Fruit fly (Drosophila melanogaster) whole organism, embryonic: Measurements from ENCODE around the gene Myo95E.

Experiments used
- Atf3 ChIP-seq: fragments of 200-800 bp; sonication (Bioruptor generic); optimal IDR thresholded peaks from 3 replicates; lab custom pipeline; 2016; ENCODE audit warnings: missing biosample characterization, missing genetic modification characterization
- Blimp-1 ChIP-seq: fragments of 200-800 bp; sonication (Bioruptor generic); optimal IDR thresholded peaks from 3 replicates; lab custom pipeline; 2018; ENCODE audit warnings: missing biosample characterization, missing genetic modification characterization, mild to moderate bottlenecking, moderate library complexity, missing genetic modification reagents
- C15 ChIP-seq: fragments of 200-800 bp; sonication (Bioruptor generic); IDR thresholded peaks from 3 replicates; pipeline ENCODE4 v1.3.6; 2022; ENCODE audit warnings: missing biosample characterization, missing genetic modification characterization
- CG10654 ChIP-seq: fragments of 200-800 bp; sonication (Bioruptor generic); optimal IDR thresholded peaks from 2 replicates; lab custom pipeline; 2016; ENCODE audit warnings: missing biosample characterization, missing genetic modification characterization
- CG10959 ChIP-seq: fragments of 200-800 bp; sonication (Bioruptor generic); IDR thresholded peaks from 2 replicates; pipeline ENCODE4 v1.3.6; 2022; ENCODE audit warnings: missing biosample characterization, missing genetic modification characterization
- CG14710 ChIP-seq: fragments of 200-800 bp; sonication (Bioruptor generic); optimal IDR thresholded peaks from 3 replicates; lab custom pipeline; 2019; ENCODE audit warnings: missing biosample characterization, mild to moderate bottlenecking, missing genetic modification characterization, moderate library complexity
- CG14860 ChIP-seq: fragments of 200-800 bp; sonication (Bioruptor generic); IDR thresholded peaks from 3 replicates; pipeline ENCODE4 v1.3.6; 2022; ENCODE audit warnings: missing biosample characterization, missing genetic modification characterization; ENCODE audit not compliant: partially characterized antibody
- CG15269 ChIP-seq: fragments of 200-800 bp; sonication (Bioruptor generic); optimal IDR thresholded peaks from 2 replicates; lab custom pipeline; 2018; ENCODE audit warnings: missing biosample characterization, mild to moderate bottlenecking, missing genetic modification characterization, moderate library complexity
- CG1647 ChIP-seq: fragments of 200-800 bp; sonication (Bioruptor generic); optimal IDR thresholded peaks from 3 replicates; lab custom pipeline; 2016; ENCODE audit warnings: missing biosample characterization, missing genetic modification characterization
- CG17385 ChIP-seq: fragments of 200-800 bp; sonication (Bioruptor generic); optimal IDR thresholded peaks from 3 replicates; lab custom pipeline; 2018; ENCODE audit warnings: missing biosample characterization, mild to moderate bottlenecking, missing genetic modification characterization
- CG2202 ChIP-seq: fragments of 200-800 bp; sonication (Bioruptor generic); optimal IDR thresholded peaks from 2 replicates; lab custom pipeline; 2018; ENCODE audit warnings: missing biosample characterization, mild to moderate bottlenecking, missing genetic modification characterization
- CG32772 ChIP-seq: fragments of 200-800 bp; sonication (Bioruptor generic); IDR thresholded peaks from 2 replicates; pipeline ENCODE4 v1.3.6; 2022; ENCODE audit warnings: missing biosample characterization, missing genetic modification characterization
- CG3281 ChIP-seq: fragments of 200-800 bp; sonication (Bioruptor generic); optimal IDR thresholded peaks from 3 replicates; lab custom pipeline; 2017; ENCODE audit warnings: missing biosample characterization, mild to moderate bottlenecking, missing genetic modification characterization
- CG3847 ChIP-seq: fragments of 200-800 bp; sonication (Bioruptor generic); IDR thresholded peaks from 2 replicates; pipeline ENCODE4 v1.3.6; 2022; ENCODE audit warnings: missing biosample characterization, missing genetic modification characterization
- CG4282 ChIP-seq: fragments of 200-800 bp; sonication (Bioruptor generic); optimal IDR thresholded peaks from 2 replicates; lab custom pipeline; 2016; ENCODE audit warnings: missing biosample characterization, missing genetic modification characterization
- CG4404 ChIP-seq: fragments of 200-800 bp; sonication (Bioruptor generic); IDR thresholded peaks from 2 replicates; pipeline ENCODE4 v1.3.6; 2022; ENCODE audit warnings: missing biosample characterization, missing genetic modification characterization
- CG6254 ChIP-seq: fragments of 200-800 bp; sonication (Bioruptor generic); optimal IDR thresholded peaks from 3 replicates; lab custom pipeline; 2017; ENCODE audit warnings: mild to moderate bottlenecking, missing biosample characterization, missing genetic modification reagents, missing genetic modification characterization
- CG6683 ChIP-seq: fragments of 200-800 bp; sonication (Bioruptor generic); optimal IDR thresholded peaks from 2 replicates; lab custom pipeline; 2017; ENCODE audit warnings: missing biosample characterization, mild to moderate bottlenecking, missing genetic modification characterization, missing genetic modification reagents
- CG8290 ChIP-seq, 3 experiments: fragments of 200-800 bp; sonication (Bioruptor generic); optimal IDR thresholded peaks; 2 replicates each; lab custom pipeline; 2016 to 2019; ENCODE audit warnings: missing biosample characterization in 3 of 3, missing genetic modification characterization in 3 of 3, mild to moderate bottlenecking in 2 of 3, moderate library complexity in 1 of 3
- CG8359 ChIP-seq: fragments of 200-800 bp; sonication (Bioruptor generic); optimal IDR thresholded peaks from 2 replicates; lab custom pipeline; 2017; ENCODE audit warnings: missing biosample characterization, mild to moderate bottlenecking, missing genetic modification characterization, borderline replicate concordance
- CG9817 ChIP-seq: fragments of 200-800 bp; sonication (Bioruptor generic); optimal IDR thresholded peaks from 2 replicates; lab custom pipeline; 2018; ENCODE audit warnings: missing biosample characterization, mild to moderate bottlenecking, missing genetic modification characterization, moderate library complexity
- Dref ChIP-seq: fragments of 200-800 bp; sonication (Bioruptor generic); IDR thresholded peaks from 2 replicates; pipeline ENCODE4 v1.3.6; 2022; ENCODE audit warnings: missing biosample characterization, missing genetic modification characterization
- Hey ChIP-seq: fragments of 200-800 bp; sonication (Bioruptor generic); optimal IDR thresholded peaks from 3 replicates; lab custom pipeline; 2018; ENCODE audit warnings: missing biosample characterization, mild to moderate bottlenecking, missing genetic modification characterization
- HmgZ ChIP-seq: fragments of 200-800 bp; sonication (Bioruptor generic); optimal IDR thresholded peaks from 2 replicates; lab custom pipeline; 2018; ENCODE audit warnings: missing biosample characterization, mild to moderate bottlenecking, missing genetic modification characterization
- Hr51 ChIP-seq, 2 experiments: fragments of 200-800 bp; sonication (Bioruptor generic); optimal IDR thresholded peaks; 2 replicates in 1 of 2; 3 replicates in 1 of 2; lab custom pipeline; 2016 to 2018; ENCODE audit warnings: missing biosample characterization in 2 of 2, missing genetic modification characterization in 2 of 2, mild to moderate bottlenecking in 1 of 2, moderate library complexity in 1 of 2
- Jarid2 ChIP-seq: fragments of 200-800 bp; sonication (Bioruptor generic); optimal IDR thresholded peaks from 3 replicates; lab custom pipeline; 2017; ENCODE audit warnings: mild to moderate bottlenecking, missing biosample characterization, missing genetic modification reagents, missing genetic modification characterization
- Mad ChIP-seq: fragments of 200-800 bp; sonication (Bioruptor generic); optimal IDR thresholded peaks from 2 replicates; lab custom pipeline; 2016; ENCODE audit warnings: missing biosample characterization, missing genetic modification characterization
- Max ChIP-seq: fragments of 200-800 bp; sonication (Bioruptor generic); optimal IDR thresholded peaks from 2 replicates; lab custom pipeline; 2016; ENCODE audit warnings: missing biosample characterization, mild to moderate bottlenecking, missing genetic modification characterization
- Med ChIP-seq: fragments of 200-800 bp; sonication (Bioruptor generic); peaks from one replicate; lab custom pipeline; 2016; ENCODE audit warnings: missing biosample characterization, missing genetic modification characterization, mild to moderate bottlenecking, inconsistent platforms, moderate library complexity
- Mrtf ChIP-seq: fragments of 200-800 bp; sonication (Bioruptor generic); IDR thresholded peaks from 3 replicates; pipeline ENCODE4 v1.3.6; 2022; ENCODE audit warnings: missing biosample characterization, missing genetic modification characterization
- NC2β ChIP-seq: fragments of 200-800 bp; sonication (Bioruptor generic); optimal IDR thresholded peaks from 2 replicates; lab custom pipeline; 2016; ENCODE audit warnings: missing biosample characterization, missing genetic modification characterization
- Oli ChIP-seq: fragments of 200-800 bp; sonication (Bioruptor generic); optimal IDR thresholded peaks from 2 replicates; lab custom pipeline; 2018; ENCODE audit warnings: missing biosample characterization, mild to moderate bottlenecking, missing genetic modification characterization, moderate library complexity
- Scr ChIP-seq: fragments of 200-800 bp; sonication (Bioruptor generic); IDR thresholded peaks from 2 replicates; pipeline ENCODE4 v1.3.6; 2022; ENCODE audit warnings: missing biosample characterization, missing genetic modification characterization; ENCODE audit not compliant: partially characterized antibody
- bab2 ChIP-seq: fragments of 200-800 bp; sonication (Bioruptor generic); optimal IDR thresholded peaks from 2 replicates; lab custom pipeline; 2016; ENCODE audit warnings: missing biosample characterization, missing genetic modification characterization
- emc ChIP-seq: fragments of 200-800 bp; sonication (Bioruptor generic); optimal IDR thresholded peaks from 2 replicates; lab custom pipeline; 2016; ENCODE audit warnings: missing biosample characterization, missing genetic modification characterization
- ewg ChIP-seq: fragments of 200-800 bp; sonication (Bioruptor generic); optimal IDR thresholded peaks from 3 replicates; lab custom pipeline; 2017; ENCODE audit warnings: mild to moderate bottlenecking, missing biosample characterization, missing genetic modification reagents, missing genetic modification characterization
- gce ChIP-seq: fragments of 200-800 bp; sonication (Bioruptor generic); IDR thresholded peaks from 3 replicates; pipeline ENCODE4 v1.3.6; 2022; ENCODE audit warnings: missing biosample characterization, missing genetic modification characterization
- gcm ChIP-seq: fragments of 200-800 bp; sonication (Bioruptor generic); optimal IDR thresholded peaks from 2 replicates; lab custom pipeline; 2019; ENCODE audit warnings: missing biosample characterization, mild to moderate bottlenecking, missing genetic modification characterization, moderate library complexity
- gro ChIP-seq: fragments of 200-800 bp; sonication (Bioruptor generic); optimal IDR thresholded peaks from 2 replicates; lab custom pipeline; 2016; ENCODE audit warnings: missing biosample characterization, missing genetic modification characterization
- gsb ChIP-seq: fragments of 200-800 bp; sonication (Bioruptor generic); IDR thresholded peaks from 2 replicates; pipeline ENCODE4 v1.3.6; 2022; ENCODE audit warnings: missing biosample characterization, missing genetic modification characterization
- hkb ChIP-seq, 2 experiments: fragments of 200-800 bp in 1 of 2; fragments of >200 bp in 1 of 2; sonication (Bioruptor generic) in 1 of 2; IDR thresholded peaks in 1 of 2; optimal IDR thresholded peaks in 1 of 2; 2 replicates each; pipeline versions ENCODE4 v1.3.6 to Lab custom; 2017 to 2022; ENCODE audit warnings: missing biosample characterization in 1 of 2, missing genetic modification characterization in 1 of 2
- ind ChIP-seq: fragments of 200-800 bp; sonication (Bioruptor generic); optimal IDR thresholded peaks from 3 replicates; lab custom pipeline; 2016; ENCODE audit warnings: missing biosample characterization, missing genetic modification characterization
- lab ChIP-seq: fragments of 200-800 bp; sonication (Bioruptor generic); optimal IDR thresholded peaks from 3 replicates; lab custom pipeline; 2017; ENCODE audit warnings: missing biosample characterization, missing genetic modification characterization, mild to moderate bottlenecking, moderate library complexity, missing genetic modification reagents
- nmo ChIP-seq: fragments of 200-800 bp; sonication (Bioruptor generic); optimal IDR thresholded peaks from 2 replicates; lab custom pipeline; 2018; ENCODE audit warnings: missing biosample characterization, mild to moderate bottlenecking, missing genetic modification characterization, moderate library complexity
- org-1 ChIP-seq: fragments of 200-800 bp; sonication (Bioruptor generic); optimal IDR thresholded peaks from 2 replicates; lab custom pipeline; 2017; ENCODE audit warnings: missing biosample characterization, missing genetic modification characterization
- pan ChIP-seq, 4 experiments: fragments of >200 bp in 3 of 4; fragments of 200-800 bp in 1 of 4; sonication (Bioruptor generic) in 1 of 4; optimal IDR thresholded peaks in 3 of 4; IDR thresholded peaks in 1 of 4; 2 replicates each; pipeline versions ENCODE4 v1.3.6 to Lab custom; 2017 to 2022; ENCODE audit warnings: missing biosample characterization in 2 of 4, missing genetic modification characterization in 2 of 4, mixed read lengths in 1 of 4
- shn ChIP-seq: fragments of 200-800 bp; sonication (Bioruptor generic); optimal IDR thresholded peaks from 3 replicates; lab custom pipeline; 2016; ENCODE audit warnings: missing biosample characterization, missing genetic modification characterization
- toy ChIP-seq: fragments of 200-800 bp; sonication (Bioruptor generic); IDR thresholded peaks from 2 replicates; pipeline ENCODE4 v1.3.6; 2022; ENCODE audit warnings: missing biosample characterization, missing genetic modification characterization

Gene Myo95E

dm6 chr3R:24106059-24106631 is 55.2 kb downstream of the Myo95E start (continued):
- no peak for TF ChIP-seq NC2β (GFP tag; lab: Kevin White, UChicago)
- TF ChIP-seq Oli (tag; lab: Kevin White, UChicago): no peak
- TF ChIP-seq CG8359: no peak
- peak; percentile 51 for TF ChIP-seq gcm (GFP tag; lab: Kevin White, UChicago)
- TF ChIP-seq gsb (GFP tag; lab: Robert Waterston, UW): no peak
- no peak for TF ChIP-seq pan (optimal IDR thresholded peaks at IDR 0.05; lab: Kevin White, UChicago)
- no peak for TF ChIP-seq pan (GFP tag; optimal IDR thresholded peaks at IDR 0.05 in 1 of 2, IDR thresholded peaks at IDR 0.05 in 1 of 2)
- TF ChIP-seq CG6683 (GFP tag; lab: Kevin White, UChicago): peak; percentile 1
- peak; percentile 73 for TF ChIP-seq CG3281 (GFP tag; lab: Kevin White, UChicago)
- TF ChIP-seq gce (GFP tag; lab: Robert Waterston, UW): no peak
- TF ChIP-seq CG4282 (GFP tag; lab: Kevin White, UChicago): no peak
- no peak for TF ChIP-seq CG2202
- peak; percentile 11 for TF ChIP-seq CG10654 (GFP tag; lab: Kevin White, UChicago)
- no peak for TF ChIP-seq CG1647 (GFP tag; lab: Kevin White, UChicago)
- TF ChIP-seq CG17385: peak; percentile 75
- peak; percentile 7 for TF ChIP-seq CG9817 (tag; lab: Kevin White, UChicago)
- TF ChIP-seq nmo (GFP tag; lab: Kevin White, UChicago): peak; percentile 13
- TF ChIP-seq Mad: peak; percentile 49
- peak; percentile 40 for TF ChIP-seq CG6254 (GFP tag; lab: Kevin White, UChicago)
- no peak for TF ChIP-seq CG10959 (GFP tag; lab: Robert Waterston, UW)
- TF ChIP-seq Atf3 (GFP tag; lab: Kevin White, UChicago): no peak
- TF ChIP-seq C15 (GFP tag; lab: Robert Waterston, UW): no peak
- no peak for TF ChIP-seq Hey (tag; lab: Kevin White, UChicago)
- TF ChIP-seq org-1 (GFP tag; lab: Kevin White, UChicago): peak; percentile 13
- no peak for TF ChIP-seq Scr (GFP tag; lab: Robert Waterston, UW)
- peak; percentile 59 for TF ChIP-seq CG15269
- TF ChIP-seq CG14860: no peak
- no peak for TF ChIP-seq CG3847 (GFP tag; lab: Robert Waterston, UW)
- no peak for TF ChIP-seq CG32772
- TF ChIP-seq Max: peak; percentile 41
- peak; percentile 42 for TF ChIP-seq ind (GFP tag; lab: Kevin White, UChicago)
- peak; percentile 48 for TF ChIP-seq CG8290 (GFP tag; optimal IDR thresholded peaks at IDR 0.05; lab: Kevin White, UChicago)
- peak; percentile 35 to 49 for TF ChIP-seq CG8290 (tag; optimal IDR thresholded peaks at IDR 0.05; lab: Kevin White, UChicago)
- TF ChIP-seq Dref (GFP tag; lab: Robert Waterston, UW): no peak
- no peak for TF ChIP-seq shn (GFP tag; lab: Kevin White, UChicago)
- no peak for TF ChIP-seq Jarid2 (GFP tag; lab: Kevin White, UChicago)
- no peak for TF ChIP-seq toy
- TF ChIP-seq Blimp-1 (GFP tag; lab: Kevin White, UChicago): peak; percentile 48
- TF ChIP-seq HmgZ (tag; lab: Kevin White, UChicago): peak; percentile 72
- TF ChIP-seq Hr51 (GFP tag; optimal IDR thresholded peaks at IDR 0.05; lab: Kevin White, UChicago): peak; percentile 10 to 58
- no peak for TF ChIP-seq bab2
- TF ChIP-seq Mrtf (GFP tag; lab: Robert Waterston, UW): no peak
- TF ChIP-seq gro (GFP tag; lab: Kevin White, UChicago): peak; percentile 69
- TF ChIP-seq lab (GFP tag; lab: Kevin White, UChicago): peak; percentile 80
- peak; percentile 17 for TF ChIP-seq CG14710 (tag; lab: Kevin White, UChicago)
- TF ChIP-seq Med (GFP tag; lab: Kevin White, UChicago): peak; percentile 94
- peak; percentile 84 for TF ChIP-seq ewg
- TF ChIP-seq hkb (optimal IDR thresholded peaks at IDR 0.05; lab: Kevin White, UChicago): no peak
- no peak for TF ChIP-seq hkb (GFP tag; IDR thresholded peaks at IDR 0.05; lab: Robert Waterston, UW)
- TF ChIP-seq emc (GFP tag; lab: Kevin White, UChicago): no peak
- TF ChIP-seq CG4404: no peak
